Fruit fly (Drosophila melanogaster): ENCODE results near the gene wnd.
A peak's percentile ranks its signal among the peaks of the same experiment; 100 is the strongest.

Gene wnd

DNA sequence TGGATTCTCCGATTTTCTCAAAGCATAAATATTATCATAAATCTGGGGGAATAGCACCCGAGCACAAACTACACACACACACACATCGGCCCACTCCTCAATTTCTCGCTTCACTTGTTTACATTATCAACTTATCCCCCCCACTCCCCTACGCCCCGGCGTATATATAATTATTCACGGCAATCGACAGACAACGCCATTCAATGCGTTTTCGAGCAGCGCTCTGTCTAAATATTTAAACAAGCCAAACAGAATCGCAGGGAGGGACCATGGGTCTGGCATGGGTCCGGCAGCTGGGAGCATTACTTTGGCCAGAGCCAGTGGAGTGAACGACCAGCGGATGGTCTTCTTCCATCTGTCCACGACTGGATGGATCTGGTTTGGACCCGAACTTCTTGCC is 59.9 kb downstream of the wnd start (continued):
- TF ChIP-seq CG42726 (GFP tag; IDR thresholded peaks at IDR 0.05; ENCODE audit: partially characterized antibody): no peak
- no peak for TF ChIP-seq CG11093 (GFP tag; IDR thresholded peaks at IDR 0.05)
- no peak for TF ChIP-seq CG32532 (GFP tag; IDR thresholded peaks at IDR 0.05)
- TF ChIP-seq CG18764 (GFP tag; optimal IDR thresholded peaks at IDR 0.05): no peak
- no peak for TF ChIP-seq Poxn (GFP tag; IDR thresholded peaks at IDR 0.05)
- no peak for TF ChIP-seq Bteb2 (GFP tag; optimal IDR thresholded peaks at IDR 0.05)
- no peak for TF ChIP-seq Oli (tag; optimal IDR thresholded peaks at IDR 0.05)
- no peak for TF ChIP-seq Dfd (GFP tag; optimal IDR thresholded peaks at IDR 0.05)
- no peak for TF ChIP-seq CG7928 (GFP tag; optimal IDR thresholded peaks at IDR 0.05)
- TF ChIP-seq grau (tag; optimal IDR thresholded peaks at IDR 0.05): peak; percentile 5
- TF ChIP-seq CG16779 (GFP tag; IDR thresholded peaks at IDR 0.05): no peak
- TF ChIP-seq CG7745 (tag; optimal IDR thresholded peaks at IDR 0.05): peak; percentile 63
- TF ChIP-seq CG9215 (GFP tag; IDR thresholded peaks at IDR 0.05): no peak
- no peak for TF ChIP-seq Trl (optimal IDR thresholded peaks at IDR 0.05)
- peak; percentile 2 for TF ChIP-seq Trl (GFP tag; optimal IDR thresholded peaks at IDR 0.05)
- no peak for TF ChIP-seq run (tag; optimal IDR thresholded peaks at IDR 0.05)
- no peak for TF ChIP-seq tx (GFP tag; optimal IDR thresholded peaks at IDR 0.05)
- TF ChIP-seq Blimp-1 (GFP tag; optimal IDR thresholded peaks at IDR 0.05): peak; percentile 39
- TF ChIP-seq Ssrp (tag; optimal IDR thresholded peaks at IDR 0.05): no peak
- TF ChIP-seq CG14667 (GFP tag; IDR thresholded peaks at IDR 0.05): no peak
- no peak for TF ChIP-seq CG9609 (GFP tag; optimal IDR thresholded peaks at IDR 0.05)
- TF ChIP-seq inv (GFP tag; IDR thresholded peaks at IDR 0.05; ENCODE audit: partially characterized antibody): no peak
- no peak for TF ChIP-seq CG8944 (GFP tag; optimal IDR thresholded peaks at IDR 0.05)
- TF ChIP-seq vnd (GFP tag; IDR thresholded peaks at IDR 0.05; ENCODE audit: partially characterized antibody): no peak
- TF ChIP-seq hth (optimal IDR thresholded peaks at IDR 0.05): no peak
- TF ChIP-seq Usf (GFP tag; optimal IDR thresholded peaks at IDR 0.05): no peak
- peak; percentile 2 for TF ChIP-seq da (GFP tag; optimal IDR thresholded peaks at IDR 0.05)
- no peak for TF ChIP-seq cwo (GFP tag; optimal IDR thresholded peaks at IDR 0.05)
- TF ChIP-seq Myb (GFP tag; optimal IDR thresholded peaks at IDR 0.05): no peak
- TF ChIP-seq dmrt99B (tag; optimal IDR thresholded peaks at IDR 0.05): peak; percentile 49
- TF ChIP-seq CG15696 (tag; optimal IDR thresholded peaks at IDR 0.05): peak; percentile 42
- TF ChIP-seq HmgD (GFP tag; optimal IDR thresholded peaks at IDR 0.05): no peak
- TF ChIP-seq Bdp1 (GFP tag; optimal IDR thresholded peaks at IDR 0.05): peak; percentile 19
- TF ChIP-seq Doc3 (GFP tag; IDR thresholded peaks at IDR 0.05; ENCODE audit: partially characterized antibody): no peak
- TF ChIP-seq Mes4 (GFP tag; optimal IDR thresholded peaks at IDR 0.05): peak; percentile 41
- no peak for TF ChIP-seq lmd (GFP tag; IDR thresholded peaks at IDR 0.05)
- peak; percentile 48 for TF ChIP-seq gcm (GFP tag; optimal IDR thresholded peaks at IDR 0.05)
- TF ChIP-seq klu (GFP tag; IDR thresholded peaks at IDR 0.05): no peak
- TF ChIP-seq CG10431 (GFP tag; optimal IDR thresholded peaks at IDR 0.05): peak; percentile 47
- peak; percentile 68 for TF ChIP-seq kni (GFP tag; optimal IDR thresholded peaks at IDR 0.05)
- no peak for TF ChIP-seq CG3847 (GFP tag; IDR thresholded peaks at IDR 0.05)
- TF ChIP-seq stc (GFP tag; IDR thresholded peaks at IDR 0.05): peak; percentile 32; the same call in 1 of the 2 replicates
- peak; percentile 16 for TF ChIP-seq CG6854 (GFP tag; optimal IDR thresholded peaks at IDR 0.05)
- TF ChIP-seq CG31365 (tag; optimal IDR thresholded peaks at IDR 0.05): no peak
- peak; percentile 56 for TF ChIP-seq Side (GFP tag; optimal IDR thresholded peaks at IDR 0.05)
- peak; percentile 12 for TF ChIP-seq ac (GFP tag; optimal IDR thresholded peaks at IDR 0.05)
- 0 out of 4 replicates have a peak, but pooled peaks have one; percentile 59 for TF ChIP-seq chinmo (GFP tag; IDR thresholded peaks at IDR 0.05; ENCODE audit: partially characterized antibody)
- TF ChIP-seq CG6175 (GFP tag; IDR thresholded peaks at IDR 0.05): no peak
- peak; percentile 49 for TF ChIP-seq CG1792 (GFP tag; optimal IDR thresholded peaks at IDR 0.05)
- peak; percentile 50 for TF ChIP-seq gem (tag; optimal IDR thresholded peaks at IDR 0.05)
- peak; percentile 18 for TF ChIP-seq HLH54F (GFP tag; optimal IDR thresholded peaks at IDR 0.05)
- peak; percentile 65 for TF ChIP-seq CG7987 (GFP tag; optimal IDR thresholded peaks at IDR 0.05)

Data from whole organism, embryonic.